Fruit fly (Drosophila melanogaster) S2 (cell line): ENCODE results near the gene ATPsynepsilonL.
A peak's percentile ranks its signal among the peaks of the same experiment; 100 is the strongest.

Source experiments
- CG8478 ChIP-seq: fragments of >200 bp; optimal IDR thresholded peaks from 2 replicates; lab custom pipeline; 2018
- CTCF ChIP-seq, 2 experiments: fragments of >200 bp; optimal IDR thresholded peaks; 2 replicates each; lab custom pipeline; 2018

DNA sequence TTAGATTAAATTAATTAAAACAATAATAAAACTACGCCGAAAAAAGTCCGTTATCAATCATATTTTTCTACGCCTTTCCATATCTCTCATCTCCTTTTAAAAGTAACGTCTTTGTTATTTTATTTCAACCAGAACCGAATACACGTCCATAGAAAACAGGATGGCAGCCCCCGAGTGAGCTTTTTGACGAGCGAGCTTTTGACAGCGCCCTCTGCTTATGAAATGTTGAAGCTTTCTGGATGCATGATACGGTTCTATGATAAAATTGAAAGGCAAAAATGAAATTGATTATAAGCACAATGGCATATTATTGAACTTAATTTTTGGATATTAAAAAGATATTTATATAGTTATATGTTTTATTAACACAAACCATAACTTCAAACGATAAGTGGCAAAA lies 44.9 kb upstream of the ATPsynepsilonL start:
- TF ChIP-seq CTCF (optimal IDR thresholded peaks at IDR 0.05; lab: Kevin White, UChicago) = peak in 1 of 2 experiments; percentile 54
- no peak for TF ChIP-seq CG8478
